Worm (Caenorhabditis elegans) whole organism, young adult: Measurements from ENCODE around the gene F01G10.5.

ENCODE experiments used
- B0019.2 ChIP-seq: fragments of 200-800 bp; sonication (Bioruptor generic); conservative IDR thresholded peaks from 2 replicates; pipeline ENCODE4 v1.3.6; 2022; ENCODE audit warnings: missing genetic modification reagents, missing genetic modification characterization, missing compliant biosample characterization
- D2030.7 ChIP-seq: fragments of 200-800 bp; sonication (Bioruptor generic); IDR thresholded peaks from 2 replicates; pipeline ENCODE4 v1.3.6; 2022; ENCODE audit warnings: missing genetic modification reagents, missing genetic modification characterization, missing compliant biosample characterization
- F10E7.11 ChIP-seq: sonication (generic microtip); optimal IDR thresholded peaks from 2 replicates; lab custom pipeline; 2017; ENCODE audit warnings: mild to moderate bottlenecking, missing genetic modification characterization, moderate library complexity, missing compliant biosample characterization
- F23B12.7 ChIP-seq: sonication (generic microtip); optimal IDR thresholded peaks from 2 replicates; lab custom pipeline; 2017; ENCODE audit warnings: missing genetic modification characterization, mild to moderate bottlenecking, missing compliant biosample characterization, antibody characterized with exemption, moderate library complexity; ENCODE audit not compliant: insufficient read depth
- F33H1.4 ChIP-seq: fragments of 200-800 bp; sonication (Bioruptor generic); IDR thresholded peaks from 2 replicates; pipeline ENCODE4 v1.3.6; 2022; ENCODE audit warnings: missing genetic modification reagents, missing genetic modification characterization, missing compliant biosample characterization
- F37B4.10 ChIP-seq: fragments of 200-800 bp; sonication (Bioruptor generic); IDR thresholded peaks from 2 replicates; pipeline ENCODE4 v1.3.6; 2022; ENCODE audit warnings: missing genetic modification characterization, missing compliant biosample characterization
- F55B11.4 ChIP-seq: sonication (generic microtip); optimal IDR thresholded peaks from 2 replicates; lab custom pipeline; 2016; ENCODE audit warnings: missing compliant biosample characterization, missing genetic modification characterization, borderline replicate concordance; ENCODE audit not compliant: insufficient read depth
- Y53G8AR.9 ChIP-seq: fragments of 200-800 bp; sonication (Bioruptor generic); conservative IDR thresholded peaks from 2 replicates; pipeline ENCODE4 v1.3.6; 2022; ENCODE audit warnings: missing genetic modification reagents, missing genetic modification characterization, missing compliant biosample characterization
- Y95B8A.8 ChIP-seq: fragments of 200-800 bp; sonication (Bioruptor generic); IDR thresholded peaks from 2 replicates; pipeline ENCODE4 v1.3.6; 2022; ENCODE audit warnings: missing genetic modification reagents, missing genetic modification characterization, missing compliant biosample characterization
- aptf-3 ChIP-seq: fragments of 200-800 bp; sonication (Bioruptor generic); IDR thresholded peaks from 2 replicates; pipeline ENCODE4 v1.3.6; 2022; ENCODE audit warnings: missing genetic modification characterization, missing compliant biosample characterization
- bed-1 ChIP-seq: fragments of 200-800 bp; sonication (Bioruptor generic); IDR thresholded peaks from 2 replicates; pipeline ENCODE4 v1.3.6; 2022; ENCODE audit warnings: missing genetic modification reagents, missing genetic modification characterization, missing compliant biosample characterization
- dox-1 ChIP-seq: fragments of 200-800 bp; sonication (Bioruptor generic); IDR thresholded peaks from 2 replicates; pipeline ENCODE4 v1.3.6; 2022; ENCODE audit warnings: missing genetic modification reagents, missing genetic modification characterization, missing compliant biosample characterization
- egl-18 ChIP-seq: fragments of 200-800 bp; sonication (Bioruptor generic); IDR thresholded peaks from 2 replicates; pipeline ENCODE4 v1.3.6; 2022; ENCODE audit warnings: missing genetic modification reagents, missing genetic modification characterization, missing compliant biosample characterization
- egl-44 ChIP-seq: fragments of 200-800 bp; sonication (Bioruptor generic); IDR thresholded peaks from 2 replicates; pipeline ENCODE4 v1.3.6; 2022; ENCODE audit warnings: missing genetic modification reagents, missing genetic modification characterization, missing compliant biosample characterization
- egrh-3 ChIP-seq: fragments of 200-800 bp; sonication (Bioruptor generic); IDR thresholded peaks from 2 replicates; pipeline ENCODE4 v1.3.6; 2022; ENCODE audit warnings: missing genetic modification reagents, missing genetic modification characterization, missing compliant biosample characterization
- ekl-4 ChIP-seq: fragments of 200-800 bp; sonication (Bioruptor generic); IDR thresholded peaks from 2 replicates; pipeline ENCODE4 v1.3.6; 2022; ENCODE audit warnings: missing genetic modification reagents, missing genetic modification characterization, missing compliant biosample characterization
- fkh-3 ChIP-seq: sonication (generic microtip); optimal IDR thresholded peaks from 2 replicates; lab custom pipeline; 2016; ENCODE audit warnings: mild to moderate bottlenecking, missing genetic modification characterization, missing compliant biosample characterization
- hlh-26 ChIP-seq: fragments of 200-800 bp; sonication (Bioruptor generic); conservative IDR thresholded peaks from 2 replicates; pipeline ENCODE4 v1.3.6; 2022; ENCODE audit warnings: missing genetic modification reagents, missing genetic modification characterization, missing compliant biosample characterization
- hmg-1.2 ChIP-seq: fragments of 200-800 bp; sonication (Bioruptor generic); IDR thresholded peaks from 2 replicates; pipeline ENCODE4 v1.3.6; 2022; ENCODE audit warnings: missing genetic modification reagents, missing genetic modification characterization, missing compliant biosample characterization
- hrde-1 ChIP-seq: sonication (generic microtip); optimal IDR thresholded peaks from 2 replicates; lab custom pipeline; 2016; ENCODE audit warnings: missing genetic modification characterization, mild to moderate bottlenecking, missing compliant biosample characterization, moderate library complexity, missing genotype, missing genetic modification reagents, borderline replicate concordance
- lag-1 ChIP-seq: fragments of 200-800 bp; sonication (Bioruptor generic); IDR thresholded peaks from 2 replicates; pipeline ENCODE4 v1.3.6; 2022; ENCODE audit warnings: missing genetic modification reagents, missing genetic modification characterization, missing compliant biosample characterization
- madf-6 ChIP-seq: fragments of 200-800 bp; sonication (Bioruptor generic); IDR thresholded peaks from 2 replicates; pipeline ENCODE4 v1.3.6; 2022; ENCODE audit warnings: missing genetic modification reagents, missing genetic modification characterization, missing compliant biosample characterization
- mel-28 ChIP-seq: sonication (generic microtip); optimal IDR thresholded peaks from 2 replicates; lab custom pipeline; 2016; ENCODE audit warnings: borderline replicate concordance, mild to moderate bottlenecking, missing genetic modification characterization, missing compliant biosample characterization
- nfya-1 ChIP-seq: sonication (generic microtip); optimal IDR thresholded peaks from 2 replicates; lab custom pipeline; 2017; ENCODE audit warnings: antibody characterized with exemption, missing compliant biosample characterization, missing genetic modification characterization, borderline replicate concordance; ENCODE audit not compliant: insufficient read depth
- nhr-80 ChIP-seq: sonication (generic microtip); optimal IDR thresholded peaks from 2 replicates; lab custom pipeline; 2016; ENCODE audit warnings: missing genetic modification characterization, missing compliant biosample characterization
- pbrm-1 ChIP-seq: fragments of 200-800 bp; sonication (Bioruptor generic); IDR thresholded peaks from 2 replicates; pipeline ENCODE4 v1.3.6; 2022; ENCODE audit warnings: missing genetic modification reagents, missing genetic modification characterization, missing compliant biosample characterization
- sea-2 ChIP-seq: fragments of 200-800 bp; sonication (Bioruptor generic); IDR thresholded peaks from 2 replicates; pipeline ENCODE4 v1.3.6; 2022; ENCODE audit warnings: missing genetic modification characterization, missing compliant biosample characterization
- unc-130 ChIP-seq: sonication (generic microtip); optimal IDR thresholded peaks from 2 replicates; lab custom pipeline; 2016; ENCODE audit warnings: missing genetic modification reagents, missing genetic modification characterization, missing compliant biosample characterization
- xnd-1 ChIP-seq: sonication (generic microtip); optimal IDR thresholded peaks from 2 replicates; lab custom pipeline; 2016; ENCODE audit warnings: missing genotype, missing genetic modification reagents, missing genetic modification characterization, missing compliant biosample characterization
- zfh-2 ChIP-seq: fragments of 200-800 bp; sonication (Bioruptor generic); conservative IDR thresholded peaks from 2 replicates; pipeline ENCODE4 v1.3.6; 2022; ENCODE audit warnings: missing genetic modification reagents, missing genetic modification characterization, missing compliant biosample characterization
- ztf-25 ChIP-seq: fragments of 200-800 bp; sonication (Bioruptor generic); IDR thresholded peaks from 2 replicates; pipeline ENCODE4 v1.3.6; 2022; ENCODE audit warnings: missing genetic modification reagents, missing genetic modification characterization, missing compliant biosample characterization

The F01G10.5 gene

DNA sequence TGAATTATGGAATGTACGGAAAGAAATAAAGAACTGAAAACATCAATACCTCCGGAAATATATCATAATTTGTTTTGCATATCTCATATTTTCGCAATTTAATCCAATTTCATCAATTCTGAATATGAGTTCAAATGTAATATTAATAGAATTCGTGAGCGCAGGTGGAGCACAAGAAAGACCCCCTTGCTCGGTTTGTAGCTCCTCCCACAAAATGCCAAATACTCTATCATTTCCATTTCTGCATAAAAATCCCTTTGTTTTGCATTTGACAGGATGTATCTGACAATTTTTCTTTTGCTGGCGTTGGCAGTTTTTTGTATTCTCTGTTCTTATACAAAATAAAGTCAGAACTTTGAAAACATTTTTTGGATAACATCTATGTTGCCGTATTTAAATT is 44.2 kb upstream of the F01G10.5 start:
- TF ChIP-seq sea-2 (GFP tag; lab: Robert Waterston, UW) (no peak), mel-28 (tag; lab: Kevin White, UChicago) (no peak), hmg-1.2 (no peak), ztf-25 (no peak), hlh-26 (no peak), xnd-1 (no peak), F10E7.11 (tag; lab: Kevin White, UChicago) (no peak), Y53G8AR.9 (GFP tag; lab: Robert Waterston, UW) (no peak), fkh-3 (tag; lab: Kevin White, UChicago) (no peak), F23B12.7 (no peak), nfya-1 (no peak)
- TF ChIP-seq, all 124 proteins: peak for 0

- TF ChIP-seq unc-130 (GFP tag; lab: Kevin White, UChicago) (no peak), bed-1 (no peak), egl-44 (GFP tag; lab: Robert Waterston, UW) (no peak), xnd-1 (no peak), F55B11.4 (tag; lab: Kevin White, UChicago) (no peak), madf-6 (GFP tag; lab: Robert Waterston, UW) (no peak), ekl-4 (no peak), hrde-1 (tag; lab: Kevin White, UChicago) (no peak)
Measured at ce11 chrIV:10273781-10274313, 43.0 kb upstream of the F01G10.5 start, which contains the start of gene Y43C5A.3. Gene Y43C5A.3, plus strand, starts transcription at chrIV:10274036.

ce11 chrIV:10273360-10273759 is 42.5 kb upstream of the F01G10.5 start:
- no peak for TF ChIP-seq aptf-3 (GFP tag; lab: Robert Waterston, UW)

DNA sequence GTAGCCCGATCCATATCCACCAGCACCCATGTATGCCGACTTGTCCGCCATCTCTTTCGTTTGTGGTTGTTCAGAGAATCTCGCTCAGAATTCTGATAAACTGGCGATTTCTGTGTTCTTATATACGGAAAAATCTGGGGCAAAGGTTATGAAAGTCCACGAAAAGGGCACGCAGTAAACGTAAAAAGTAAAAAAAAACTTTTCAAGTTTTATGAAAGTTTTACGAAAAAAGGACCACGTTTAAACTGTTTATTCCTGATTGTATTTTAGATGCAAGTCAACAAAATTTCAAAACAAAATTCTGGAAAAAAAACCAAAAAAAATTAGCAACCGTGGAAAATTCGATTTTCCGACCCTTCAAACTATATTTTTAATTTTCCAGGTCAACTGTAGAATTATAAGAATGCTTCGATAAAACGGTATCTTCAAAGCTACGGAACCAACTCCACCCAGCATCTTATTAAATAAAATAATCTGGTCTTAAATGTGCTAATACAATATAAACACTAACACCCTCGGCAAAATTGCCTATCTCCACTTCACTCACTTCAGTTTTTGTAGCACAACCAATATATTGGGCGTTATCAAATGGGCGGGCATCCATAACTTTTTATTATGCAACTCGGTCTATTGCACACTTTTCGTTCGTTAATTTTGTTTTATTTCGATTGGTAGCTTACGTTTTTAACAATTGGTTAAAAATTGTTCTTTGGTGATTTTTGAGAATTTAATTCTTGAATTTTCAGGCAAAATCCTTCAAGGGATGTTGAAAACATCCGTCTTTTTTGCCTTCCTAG is 38.5 kb upstream of the F01G10.5 start, which contains the start of the genes nspd-7 and Y43C5A.2:
nspd-7 (minus strand) TSS at position 51 of the 797 bp plus-strand sequence.
Y43C5A.2 (plus strand) TSS at position 747 of the 797 bp plus-strand sequence.
- TF ChIP-seq zfh-2 (GFP tag; lab: Robert Waterston, UW) (no peak), nhr-80 (tag; lab: Kevin White, UChicago) (peak; percentile 43)

- TF ChIP-seq lag-1 (GFP tag; lab: Robert Waterston, UW) (0 out of 2 replicates have a peak, but pooled peaks have one; percentile 8), egrh-3 (GFP tag; lab: Robert Waterston, UW) (peak; percentile 83), D2030.7 (GFP tag; lab: Robert Waterston, UW) (0 out of 2 replicates have a peak, but pooled peaks have one; percentile 37), aptf-3 (GFP tag; lab: Robert Waterston, UW) (0 out of 2 replicates have a peak, but pooled peaks have one; percentile 36), Y95B8A.8 (0 out of 2 replicates have a peak, but pooled peaks have one; percentile 59), madf-6 (GFP tag; lab: Robert Waterston, UW) (0 out of 2 replicates have a peak, but pooled peaks have one; percentile 33), F33H1.4 (GFP tag; lab: Robert Waterston, UW) (peak; percentile 63), B0019.2 (GFP tag; lab: Robert Waterston, UW) (peak; percentile 4; the same call in 1 of the 2 replicates), F37B4.10 (GFP tag; lab: Robert Waterston, UW) (0 out of 2 replicates have a peak, but pooled peaks have one; percentile 85), dox-1 (GFP tag; lab: Robert Waterston, UW) (0 out of 2 replicates have a peak, but pooled peaks have one; percentile 40), egl-18 (GFP tag; lab: Robert Waterston, UW) (0 out of 2 replicates have a peak, but pooled peaks have one; percentile 15), pbrm-1 (GFP tag; lab: Robert Waterston, UW) (peak; percentile 52; the same call in 1 of the 2 replicates)
Measured at ce11 chrIV:10262882-10263281, 32.0 kb upstream of the F01G10.5 start.
